Worm (Caenorhabditis elegans): ENCODE data around the gene B0507.1.

ce11 chrV:8769154-8769553 lies 7.2 kb upstream of the B0507.1 start:
- TF ChIP-seq ceh-13 (GFP tag; optimal IDR thresholded peaks at IDR 0.05) = no peak
- no peak for TF ChIP-seq B0310.2 (tag; optimal IDR thresholded peaks at IDR 0.05)
- no peak for TF ChIP-seq hmbx-1 (tag; optimal IDR thresholded peaks at IDR 0.05)
- no peak for TF ChIP-seq ama-1 (optimal IDR thresholded peaks at IDR 0.05)
- no peak for TF ChIP-seq tra-4 (tag; optimal IDR thresholded peaks at IDR 0.05)
- no peak for TF ChIP-seq tbx-37 (GFP tag; conservative IDR thresholded peaks at IDR 0.05)

Data from whole organism, early embryonic.